Fruit fly (Drosophila melanogaster) Kc167 (cell line): ENCODE data around the gene CG17027.

Experiments used
- Myc ChIP-seq: fragments of >200 bp; optimal IDR thresholded peaks from 2 replicates; lab custom pipeline; 2017; ENCODE audit warnings: missing external identifiers
- Sin3A ChIP-seq: fragments of >200 bp; optimal IDR thresholded peaks from 2 replicates; lab custom pipeline; 2018; ENCODE audit warnings: missing external identifiers
- h ChIP-seq: fragments of >200 bp; optimal IDR thresholded peaks from 3 replicates; lab custom pipeline; 2018; ENCODE audit warnings: missing external identifiers
- insv ChIP-seq: fragments of >200 bp; optimal IDR thresholded peaks from 3 replicates; lab custom pipeline; 2018; ENCODE audit warnings: missing external identifiers
- psq ChIP-seq: fragments of >200 bp; optimal IDR thresholded peaks from 2 replicates; lab custom pipeline; 2017; ENCODE audit warnings: missing external identifiers
- ttk ChIP-seq: sonication (Bioruptor generic); optimal IDR thresholded peaks from 2 replicates; lab custom pipeline; 2017; ENCODE audit warnings: missing external identifiers

Gene CG17027

dm6 chr3L:15974166-15974565 lies 5.7 kb upstream of the CG17027 start:
- TF ChIP-seq Myc: no peak
- no peak for TF ChIP-seq Sin3A (lab: Kevin White, UChicago)
- TF ChIP-seq insv (lab: Kevin White, UChicago): no peak
- TF ChIP-seq psq (lab: Kevin White, UChicago): no peak
- TF ChIP-seq ttk (lab: Kevin White, UChicago): no peak
- TF ChIP-seq h: no peak

- no peak for TF ChIP-seq insv (lab: Kevin White, UChicago)
These were observed 4.8 kb upstream of the CG17027 start, which contains the start of gene CG17026 for dm6 chr3L:15975068-15975467. TSS of gene CG17026 (plus strand) at chr3L:15975368.

dm6 chr3L:15976758-15977157 lies 3.1 kb upstream of the CG17027 start, which contains the start of gene CG17029:
TSS of gene CG17029 (plus strand) at chr3L:15976870.
- TF ChIP-seq insv (lab: Kevin White, UChicago) (no peak), Sin3A (lab: Kevin White, UChicago) (no peak), ttk (lab: Kevin White, UChicago) (no peak), Myc (no peak), h (no peak)

dm6 chr3L:15977565-15977964 lies 2.3 kb upstream of the CG17027 start:
- TF ChIP-seq psq (lab: Kevin White, UChicago): no peak
- TF ChIP-seq insv (lab: Kevin White, UChicago): no peak
- TF ChIP-seq Sin3A (lab: Kevin White, UChicago): no peak
- no peak for TF ChIP-seq h
- no peak for TF ChIP-seq ttk (lab: Kevin White, UChicago)
- TF ChIP-seq Myc: no peak

- TF ChIP-seq ttk (lab: Kevin White, UChicago): no peak
- TF ChIP-seq Sin3A (lab: Kevin White, UChicago): no peak
- TF ChIP-seq h: no peak
- TF ChIP-seq Myc: no peak
- TF ChIP-seq psq (lab: Kevin White, UChicago): no peak
- TF ChIP-seq insv (lab: Kevin White, UChicago): no peak
These were observed 1.7 kb upstream of the CG17027 start, which contains the start of gene CG17028 for dm6 chr3L:15978224-15978623. TSS of gene CG17028 (plus strand) at chr3L:15978524.

dm6 chr3L:15979240-15979639 lies 660 bp upstream of the CG17027 start:
- TF ChIP-seq psq (lab: Kevin White, UChicago): no peak
- TF ChIP-seq h: no peak
- TF ChIP-seq insv (lab: Kevin White, UChicago): no peak
- no peak for TF ChIP-seq Myc
- TF ChIP-seq Sin3A (lab: Kevin White, UChicago): no peak
- no peak for TF ChIP-seq ttk (lab: Kevin White, UChicago)

- no peak for TF ChIP-seq insv (lab: Kevin White, UChicago)
- TF ChIP-seq h: no peak
- TF ChIP-seq Myc: no peak
- no peak for TF ChIP-seq psq (lab: Kevin White, UChicago)
- TF ChIP-seq Sin3A (lab: Kevin White, UChicago): no peak
- TF ChIP-seq ttk (lab: Kevin White, UChicago): no peak
These were observed 1.5 kb downstream of the CG17027 start for dm6 chr3L:15981403-15981802.

dm6 chr3L:15982148-15982547 lies 2.2 kb downstream of the CG17027 start:
- no peak for TF ChIP-seq h
- TF ChIP-seq insv (lab: Kevin White, UChicago): no peak
- no peak for TF ChIP-seq ttk (lab: Kevin White, UChicago)

dm6 chr3L:15982783-15983432 lies 3.0 kb downstream of the CG17027 start, which contains the start of the genes brm and Arl1:
TSS of gene brm (minus strand) at chr3L:15982869.
TSS of gene Arl1 (plus strand) at chr3L:15983135.
- TF ChIP-seq psq (lab: Kevin White, UChicago) (no peak), ttk (lab: Kevin White, UChicago) (no peak), Myc (no peak), insv (lab: Kevin White, UChicago) (no peak), Sin3A (lab: Kevin White, UChicago) (no peak), h (no peak)

dm6 chr3L:15987635-15988034 lies 7.7 kb downstream of the CG17027 start, which contains the start of gene PolD1:
TSS of gene PolD1 (minus strand) at chr3L:15987815.
- TF ChIP-seq psq (lab: Kevin White, UChicago) (no peak), h (no peak), Sin3A (lab: Kevin White, UChicago) (no peak), insv (lab: Kevin White, UChicago) (no peak), Myc (no peak), ttk (lab: Kevin White, UChicago) (no peak)

dm6 chr3L:15988039-15988546 lies 8.2 kb downstream of the CG17027 start, which contains the start of gene Hip14:
TSS of gene Hip14 (plus strand) at chr3L:15988236.
- no peak for TF ChIP-seq ttk (lab: Kevin White, UChicago)
- no peak for TF ChIP-seq h
- no peak for TF ChIP-seq Sin3A (lab: Kevin White, UChicago)
- no peak for TF ChIP-seq psq (lab: Kevin White, UChicago)
- TF ChIP-seq Myc: no peak
- TF ChIP-seq insv (lab: Kevin White, UChicago): no peak

- TF ChIP-seq h (no peak), Sin3A (lab: Kevin White, UChicago) (no peak), psq (lab: Kevin White, UChicago) (no peak), Myc (no peak), insv (lab: Kevin White, UChicago) (no peak), ttk (lab: Kevin White, UChicago) (no peak)
These were observed 16.1 kb downstream of the CG17027 start for dm6 chr3L:15996019-15996418.
